Worm (Caenorhabditis elegans) whole organism, L4/young adult: Measurements from ENCODE around the gene C17H11.6.

Experiments
- W03F9.2 ChIP-seq: fragments of 150-350 bp; optimal IDR thresholded peaks from 2 replicates; lab custom pipeline; 2014; ENCODE audit warnings: missing biosample characterization, missing genetic modification characterization
- dao-5 ChIP-seq: sonication (generic microtip); optimal IDR thresholded peaks from 2 replicates; lab custom pipeline; 2016; ENCODE audit warnings: missing genotype, missing genetic modification characterization, moderate library complexity, missing compliant biosample characterization
- him-1 ChIP-seq: sonication (generic microtip); optimal IDR thresholded peaks from 2 replicates; lab custom pipeline; 2016; ENCODE audit warnings: missing genotype, missing genetic modification reagents, missing genetic modification characterization, missing compliant biosample characterization

DNA sequence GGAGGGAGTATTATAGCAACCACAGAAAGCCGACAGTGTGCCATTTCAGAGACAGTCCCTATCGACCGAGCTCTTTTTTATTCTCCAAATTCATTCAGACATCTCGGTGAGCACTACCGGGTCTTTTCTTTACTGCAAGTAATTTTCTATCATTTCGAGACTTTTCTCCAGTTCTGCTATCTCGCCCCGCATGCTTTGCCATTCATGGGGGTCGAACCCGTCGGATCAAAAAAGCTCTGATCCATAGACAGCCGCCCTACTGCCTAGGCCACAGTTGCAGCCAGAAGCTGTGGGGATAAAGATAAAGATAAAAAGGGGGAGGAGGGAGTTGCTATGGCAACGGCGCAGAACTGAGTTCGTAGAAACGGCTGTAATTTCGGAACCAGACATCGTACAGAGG lies 52.2 kb downstream of the C17H11.6 start:
- no peak for TF ChIP-seq him-1 (tag; lab: Kevin White, UChicago)
- TF ChIP-seq W03F9.2 (tag; lab: Kevin White, UChicago): no peak
- TF ChIP-seq dao-5 (tag; lab: Kevin White, UChicago): no peak
